Worm (Caenorhabditis elegans) whole organism, young adult: ENCODE data around the gene srxa-14.

Experiments used
- athp-1 ChIP-seq: sonication (generic microtip); optimal IDR thresholded peaks from 2 replicates; lab custom pipeline; 2017; ENCODE audit warnings: mild to moderate bottlenecking, missing genetic modification characterization, missing compliant biosample characterization
- ceh-40 ChIP-seq: fragments of 200-800 bp; sonication (Bioruptor generic); IDR thresholded peaks from 2 replicates; pipeline ENCODE4 v1.3.6; 2022; ENCODE audit warnings: missing genetic modification characterization, missing compliant biosample characterization
- hmg-1.2 ChIP-seq: fragments of 200-800 bp; sonication (Bioruptor generic); IDR thresholded peaks from 2 replicates; pipeline ENCODE4 v1.3.6; 2022; ENCODE audit warnings: missing genetic modification reagents, missing genetic modification characterization, missing compliant biosample characterization
- hsf-1 ChIP-seq: fragments of 200-800 bp; sonication (Bioruptor generic); IDR thresholded peaks from 2 replicates; pipeline ENCODE4 v1.3.6; 2022; ENCODE audit warnings: missing genetic modification reagents, missing genetic modification characterization, missing compliant biosample characterization
- mel-28 ChIP-seq: sonication (generic microtip); optimal IDR thresholded peaks from 2 replicates; lab custom pipeline; 2016; ENCODE audit warnings: borderline replicate concordance, mild to moderate bottlenecking, missing genetic modification characterization, missing compliant biosample characterization
- rec-8 ChIP-seq, 2 experiments: sonication (generic microtip); optimal IDR thresholded peaks; 2 replicates each; lab custom pipeline; 2016; ENCODE audit warnings: mild to moderate bottlenecking in 2 of 2, missing genetic modification characterization in 2 of 2, missing genetic modification reagents in 2 of 2, missing genotype in 2 of 2, missing biosample characterization in 1 of 2, missing compliant biosample characterization in 1 of 2, moderate library complexity in 1 of 2
- snpc-1.3 ChIP-seq: sonication (generic microtip); optimal IDR thresholded peaks from 2 replicates; lab custom pipeline; 2017; ENCODE audit warnings: missing genetic modification characterization, mild to moderate bottlenecking, missing compliant biosample characterization, antibody characterized with exemption, moderate library complexity, missing genotype, missing genetic modification reagents; ENCODE audit not compliant: insufficient read depth
- snpc-4 ChIP-seq, 5 experiments: fragments of 150-350 bp in 1 of 5; sonication (generic microtip) in 4 of 5; optimal IDR thresholded peaks; 2 replicates each; lab custom pipeline; 2014 to 2018; ENCODE audit warnings: missing genetic modification characterization in 5 of 5, missing biosample characterization in 3 of 5, antibody characterized with exemption in 2 of 5, mild to moderate bottlenecking in 2 of 5, missing compliant biosample characterization in 2 of 5, missing genotype in 2 of 5, moderate library complexity in 2 of 5, missing genetic modification reagents in 1 of 5
- sptf-2 ChIP-seq: fragments of 200-800 bp; sonication (Bioruptor generic); optimal IDR thresholded peaks from 2 replicates; lab custom pipeline; 2018; ENCODE audit warnings: mild to moderate bottlenecking, missing genetic modification characterization, missing compliant biosample characterization
- unc-130 ChIP-seq: sonication (generic microtip); optimal IDR thresholded peaks from 2 replicates; lab custom pipeline; 2016; ENCODE audit warnings: missing genetic modification reagents, missing genetic modification characterization, missing compliant biosample characterization
- unc-62 ChIP-seq: fragments of 150-350 bp; optimal IDR thresholded peaks from 2 replicates; lab custom pipeline; 2014; ENCODE audit warnings: missing biosample characterization, missing genetic modification reagents, missing genetic modification characterization
- ztf-22 ChIP-seq: fragments of 200-800 bp; sonication (Bioruptor generic); optimal IDR thresholded peaks from 2 replicates; lab custom pipeline; 2018; ENCODE audit warnings: mild to moderate bottlenecking, missing genetic modification characterization, moderate library complexity, missing compliant biosample characterization

ce11 chrV:20639294-20639693, at the start of gene srxa-14:
- TF ChIP-seq ceh-40 (GFP tag; lab: Robert Waterston, UW) (no peak), unc-62 (GFP tag; lab: Kevin White, UChicago) (no peak), snpc-1.3 (tag; lab: Kevin White, UChicago) (no peak), unc-130 (GFP tag; lab: Kevin White, UChicago) (no peak), ztf-22 (GFP tag; lab: Kevin White, UChicago) (no peak), mel-28 (tag; lab: Kevin White, UChicago) (no peak), snpc-4 (GFP tag; optimal IDR thresholded peaks at IDR 0.05; lab: Kevin White, UChicago) (no peak), snpc-4 (tag; optimal IDR thresholded peaks at IDR 0.05; lab: Kevin White, UChicago) (no peak), hsf-1 (GFP tag; lab: Robert Waterston, UW) (no peak), rec-8 (tag; optimal IDR thresholded peaks at IDR 0.05; lab: Kevin White, UChicago) (no peak), athp-1 (tag; lab: Kevin White, UChicago) (no peak), sptf-2 (GFP tag; lab: Kevin White, UChicago) (no peak), hmg-1.2 (GFP tag; lab: Robert Waterston, UW) (no peak)
